Worm (Caenorhabditis elegans): ENCODE data around the gene C10C6.3.

DNA sequence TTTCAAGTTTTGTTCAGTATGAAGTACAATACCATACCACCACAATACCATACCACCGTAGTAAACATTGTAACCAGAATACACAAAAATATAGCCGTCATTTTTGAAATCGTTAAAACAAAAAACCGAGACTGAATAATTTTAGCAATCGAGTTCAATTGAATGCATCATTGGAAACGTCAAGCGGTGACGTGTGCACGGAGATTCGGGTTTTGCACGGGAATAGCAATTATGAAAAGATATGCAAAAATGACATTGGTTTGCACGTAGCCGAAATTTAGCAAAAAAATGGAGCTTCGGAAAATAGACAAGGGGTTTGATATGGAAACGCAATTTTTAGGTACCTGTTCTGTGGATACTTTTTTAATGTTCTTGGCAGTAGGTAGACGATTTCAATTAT is 50.1 kb downstream of the C10C6.3 start, which contains the start of gene F22B3.10:
- no peak for TF ChIP-seq ceh-13 (GFP tag; optimal IDR thresholded peaks at IDR 0.05)
- no peak for TF ChIP-seq pes-1 (GFP tag; IDR thresholded peaks at IDR 0.05)
- TF ChIP-seq ama-1 (optimal IDR thresholded peaks at IDR 0.05) = no peak
- no peak for TF ChIP-seq sea-1 (GFP tag; conservative IDR thresholded peaks at IDR 0.05)
- TF ChIP-seq B0310.2 (tag; optimal IDR thresholded peaks at IDR 0.05) = no peak

Measured in whole organism, early embryonic.